Worm (Caenorhabditis elegans) whole organism, L2 larva: ENCODE data around the gene M28.4.

Source experiments
- R02D3.7 ChIP-seq: fragments of 150-350 bp; optimal IDR thresholded peaks from 2 replicates; lab custom pipeline; 2014; ENCODE audit warnings: missing biosample characterization, missing genetic modification characterization
- alr-1 ChIP-seq: fragments of 150-350 bp; optimal IDR thresholded peaks from 2 replicates; lab custom pipeline; 2014; ENCODE audit warnings: missing biosample characterization, missing genetic modification characterization
- aly-2 ChIP-seq: fragments of 150-350 bp; optimal IDR thresholded peaks from 2 replicates; lab custom pipeline; 2014; ENCODE audit warnings: missing biosample characterization, missing genetic modification characterization
- ceh-82 ChIP-seq: fragments of 150-350 bp; optimal IDR thresholded peaks from 2 replicates; lab custom pipeline; 2014; ENCODE audit warnings: missing biosample characterization, missing genetic modification characterization
- crh-2 ChIP-seq: sonication (generic microtip); optimal IDR thresholded peaks from 2 replicates; lab custom pipeline; 2017; ENCODE audit warnings: missing biosample characterization, missing genetic modification characterization
- dmd-4 ChIP-seq: sonication (generic microtip); optimal IDR thresholded peaks from 2 replicates; lab custom pipeline; 2017; ENCODE audit warnings: missing biosample characterization, missing genetic modification characterization
- lin-13 ChIP-seq: fragments of 150-350 bp; optimal IDR thresholded peaks from 2 replicates; lab custom pipeline; 2014; ENCODE audit warnings: missing biosample characterization, missing genetic modification reagents, missing genetic modification characterization
- nhr-11 ChIP-seq: fragments of 150-350 bp; optimal IDR thresholded peaks from 2 replicates; lab custom pipeline; 2014; ENCODE audit warnings: missing biosample characterization, missing genetic modification characterization
- nhr-21 ChIP-seq: fragments of 150-350 bp; optimal IDR thresholded peaks from 2 replicates; lab custom pipeline; 2014; ENCODE audit warnings: missing biosample characterization, missing genetic modification characterization
- unc-39 ChIP-seq: fragments of 150-350 bp; optimal IDR thresholded peaks from 2 replicates; lab custom pipeline; 2014; ENCODE audit warnings: missing biosample characterization, missing genetic modification characterization
- unc-62 ChIP-seq: fragments of 150-350 bp; optimal IDR thresholded peaks from 2 replicates; lab custom pipeline; 2014; ENCODE audit warnings: missing biosample characterization, missing genetic modification reagents, missing genetic modification characterization
- zag-1 ChIP-seq: fragments of 150-350 bp; optimal IDR thresholded peaks from 2 replicates; lab custom pipeline; 2014; ENCODE audit warnings: missing biosample characterization, missing genetic modification characterization

ce11 chrII:10602184-10602583 lies 41.3 kb upstream of the M28.4 start, which contains the start of gene srv-2:
- TF ChIP-seq dmd-4 (no peak), R02D3.7 (tag; lab: Kevin White, UChicago) (no peak), nhr-21 (no peak), ceh-82 (tag; lab: Kevin White, UChicago) (no peak), unc-62 (no peak), zag-1 (no peak), unc-39 (tag; lab: Kevin White, UChicago) (no peak), aly-2 (no peak), nhr-11 (tag; lab: Kevin White, UChicago) (no peak), alr-1 (tag; lab: Kevin White, UChicago) (no peak), lin-13 (GFP tag; lab: Kevin White, UChicago) (no peak), crh-2 (tag; lab: Kevin White, UChicago) (no peak)
